Worm (Caenorhabditis elegans) whole organism, dauer: Measurements from ENCODE around the gene F52G3.7.
A peak's percentile ranks its signal among the peaks of the same experiment; 100 is the strongest.

Experiments used
- unc-62 ChIP-seq: sonication (generic microtip); optimal IDR thresholded peaks from 2 replicates; lab custom pipeline; 2017; ENCODE audit warnings: missing biosample characterization, missing genetic modification reagents, missing genetic modification characterization

F52G3.7 gene

ce11 chrX:16963519-16963971, at the start of gene F52G3.7, which contains the start of gene F52G3.1:
TSS of gene F52G3.7 (plus strand) at chrX:16963921.
TSS of gene F52G3.1 (plus strand) at chrX:16963871.
- TF ChIP-seq unc-62, result no peak

ce11 chrX:16919468-16919867, 44.3 kb upstream of the F52G3.7 start:
- no peak for TF ChIP-seq unc-62

ce11 chrX:16921533-16921932, 42.2 kb upstream of the F52G3.7 start, which contains the start of gene fbxb-114:
TSS of gene fbxb-114 (plus strand) at chrX:16921833.
- no peak for TF ChIP-seq unc-62

ce11 chrX:16923636-16924035, 40.1 kb upstream of the F52G3.7 start, which contains the start of gene C30E1.4:
TSS of gene C30E1.4 (plus strand) at chrX:16923936.
- no peak for TF ChIP-seq unc-62

ce11 chrX:16925343-16925742, 38.4 kb upstream of the F52G3.7 start:
- no peak for TF ChIP-seq unc-62

ce11 chrX:16928087-16928486, 35.6 kb upstream of the F52G3.7 start:
- TF ChIP-seq unc-62, result no peak

ce11 chrX:16929560-16930332, 34.0 kb upstream of the F52G3.7 start:
- TF ChIP-seq unc-62, result peak; percentile 60

- no peak for TF ChIP-seq unc-62
Measured at ce11 chrX:16930333-16930621, 33.4 kb upstream of the F52G3.7 start.

- TF ChIP-seq unc-62, result no peak
Measured at ce11 chrX:16930663-16931097, 33.0 kb upstream of the F52G3.7 start.

- no peak for TF ChIP-seq unc-62
Measured at ce11 chrX:16931255-16932023, 32.3 kb upstream of the F52G3.7 start.

- no peak for TF ChIP-seq unc-62
Measured at ce11 chrX:16942316-16942715, 21.4 kb upstream of the F52G3.7 start.

ce11 chrX:16943934-16944914, 19.5 kb upstream of the F52G3.7 start:
- TF ChIP-seq unc-62, result no peak

ce11 chrX:16952859-16953258, 10.9 kb upstream of the F52G3.7 start, which contains the start of gene F52G3.8:
TSS of gene F52G3.8 (minus strand) at chrX:16952959.
- TF ChIP-seq unc-62, result no peak

ce11 chrX:16958015-16958414, 5.7 kb upstream of the F52G3.7 start:
- no peak for TF ChIP-seq unc-62

- TF ChIP-seq unc-62, result no peak
Measured at ce11 chrX:16960346-16960745, 3.4 kb upstream of the F52G3.7 start.

ce11 chrX:16961387-16961786, 2.3 kb upstream of the F52G3.7 start:
- TF ChIP-seq unc-62, result no peak
